Fruit fly (Drosophila melanogaster) whole organism, wandering third instar larva: ENCODE measurements around the gene CG8852.

ENCODE experiments used
- br ChIP-seq: fragments of 200-800 bp; sonication (Bioruptor generic); optimal IDR thresholded peaks from 2 replicates; lab custom pipeline; 2016; ENCODE audit warnings: missing biosample characterization, missing genetic modification characterization
- dl ChIP-seq, 2 experiments: fragments of 175-275, 200-275 bp in 1 of 2; fragments of 200-275 bp in 1 of 2; sonication (Bioruptor generic); optimal IDR thresholded peaks; lab custom pipeline; 2018; ENCODE audit warnings: mild to moderate bottlenecking in 2 of 2, missing biosample characterization in 2 of 2, missing genetic modification characterization in 2 of 2, moderate library complexity in 2 of 2; ENCODE audit not compliant: partially characterized antibody in 2 of 2, insufficient read depth in 1 of 2
- h ChIP-seq: fragments of 200-800 bp; sonication (Bioruptor generic); optimal IDR thresholded peaks from 3 replicates; lab custom pipeline; 2016; ENCODE audit warnings: missing biosample characterization, mild to moderate bottlenecking, missing genetic modification characterization
- jim ChIP-seq: fragments of 175-275, 200-325 bp; sonication (Bioruptor generic); optimal IDR thresholded peaks from 2 replicates; lab custom pipeline; 2016; ENCODE audit warnings: missing biosample characterization, mild to moderate bottlenecking, missing genetic modification characterization
- lola ChIP-seq: fragments of >200 bp; optimal IDR thresholded peaks from 2 replicates; lab custom pipeline; 2017; ENCODE audit warnings: missing biosample characterization, missing genetic modification characterization
- psq ChIP-seq: fragments of 200-800 bp; sonication (Bioruptor generic); optimal IDR thresholded peaks from 3 replicates; lab custom pipeline; 2017; ENCODE audit warnings: missing biosample characterization, mild to moderate bottlenecking, missing genetic modification characterization, moderate library complexity
- rgr ChIP-seq: fragments of 200-800 bp; sonication (Bioruptor generic); optimal IDR thresholded peaks from 3 replicates; lab custom pipeline; 2016; ENCODE audit warnings: missing biosample characterization, mild to moderate bottlenecking, missing genetic modification characterization
- sv ChIP-seq: fragments of 200-800 bp; sonication (Bioruptor generic); optimal IDR thresholded peaks from 3 replicates; lab custom pipeline; 2016; ENCODE audit warnings: missing biosample characterization, missing genetic modification characterization

- TF ChIP-seq jim (GFP tag; lab: Kevin White, UChicago) (no peak), sv (GFP tag; lab: Kevin White, UChicago) (no peak), psq (GFP tag; lab: Kevin White, UChicago) (no peak), br (GFP tag; lab: Kevin White, UChicago) (no peak), lola (GFP tag; lab: Kevin White, UChicago) (no peak), dl (GFP tag; optimal IDR thresholded peaks at IDR 0.05; lab: Kevin White, UChicago; ENCODE audit: insufficient read depth in 1 of 2, partially characterized antibody in 2 of 2) (no peak), h (no peak), rgr (no peak)
Measured at dm6 chr2L:3514569-3515191, 10.3 kb upstream of the CG8852 start, which contains the start of the genes LeuRS and CG17593.
